Worm (Caenorhabditis elegans): ENCODE results near the gene epac-1.
"Not testable (repeated sequence)": the region's sequence is repeated elsewhere in the genome, so short reads cannot be mapped to it uniquely, and the experiment has no call there.

ce11 chrIII:10221860-10222259 is 32.8 kb downstream of the epac-1 start, which contains the start of gene Y70G10A.4:
- TF ChIP-seq unc-39 (tag; optimal IDR thresholded peaks at IDR 0.05); lsy-2 (tag; optimal IDR thresholded peaks at IDR 0.05); nhr-11 (tag; optimal IDR thresholded peaks at IDR 0.05); vab-7 (GFP tag; IDR thresholded peaks at IDR 0.05); snpc-4 (tag; optimal IDR thresholded peaks at IDR 0.05); jun-1 (tag; optimal IDR thresholded peaks at IDR 0.05): not testable (repeated sequence)
